Worm (Caenorhabditis elegans): ENCODE data around the gene sqt-1.

DNA sequence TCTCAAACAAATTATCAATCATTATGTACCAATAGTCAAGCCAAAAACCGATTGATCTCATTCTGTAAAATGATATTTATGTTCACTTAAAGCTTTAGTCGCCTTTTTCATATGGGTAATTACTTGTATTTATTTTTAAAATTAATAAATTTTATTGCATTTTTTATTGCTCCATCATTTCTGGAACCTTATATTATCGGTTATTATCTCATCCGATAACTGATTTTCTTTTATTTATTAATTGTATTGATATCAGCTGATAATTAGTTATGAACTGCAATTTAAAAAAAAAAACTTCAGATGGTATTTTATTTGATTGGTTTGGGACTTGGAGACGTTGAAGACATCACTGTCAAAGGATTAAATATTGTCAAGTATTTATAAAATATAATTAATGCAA lies 12.3 kb upstream of the sqt-1 start, which contains the start of gene dph-5:
- TF ChIP-seq W03F9.2 (tag; optimal IDR thresholded peaks at IDR 0.05) (no peak), him-1 (tag; optimal IDR thresholded peaks at IDR 0.05) (no peak), dao-5 (tag; optimal IDR thresholded peaks at IDR 0.05) (no peak)

Data from whole organism, L4/young adult.